Fruit fly (Drosophila melanogaster): ENCODE measurements around the gene CG43630.

DNA sequence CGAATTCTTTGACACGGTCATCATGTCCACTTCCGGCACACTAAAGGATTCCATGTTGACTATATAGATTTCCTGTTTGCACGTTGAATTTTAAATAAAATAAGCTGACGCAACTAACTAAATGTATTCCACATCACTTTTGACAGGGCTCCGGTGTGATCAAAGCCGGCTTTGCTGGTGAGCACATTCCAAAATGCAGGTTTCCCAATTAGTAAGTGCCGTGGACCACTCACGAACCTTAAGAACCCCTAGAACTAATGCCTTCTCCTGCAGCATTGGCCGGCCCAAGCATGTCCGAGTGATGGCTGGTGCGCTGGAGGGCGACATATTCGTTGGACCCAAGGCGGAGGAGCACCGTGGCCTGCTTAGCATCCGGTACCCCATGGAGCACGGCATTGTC lies 16.4 kb upstream of the CG43630 start, which contains the start of gene CG31347:
- no peak for TF ChIP-seq h (optimal IDR thresholded peaks at IDR 0.05)
- no peak for TF ChIP-seq ttk (optimal IDR thresholded peaks at IDR 0.05)
- no peak for TF ChIP-seq psq (optimal IDR thresholded peaks at IDR 0.05)
- TF ChIP-seq Myc (optimal IDR thresholded peaks at IDR 0.05), result no peak
- TF ChIP-seq insv (optimal IDR thresholded peaks at IDR 0.05), result no peak
